Worm (Caenorhabditis elegans) whole organism, L3 larva: ENCODE measurements around the gene T07F12.4.

Experiments used
- ZK546.5 ChIP-seq: sonication (generic microtip); optimal IDR thresholded peaks from 2 replicates; lab custom pipeline; 2017; ENCODE audit warnings: missing biosample characterization, missing genetic modification characterization
- ceh-82 ChIP-seq: fragments of 150-350 bp; optimal IDR thresholded peaks from 2 replicates; lab custom pipeline; 2014; ENCODE audit warnings: missing biosample characterization, missing genetic modification characterization
- egl-27 ChIP-seq: sonication (generic microtip); optimal IDR thresholded peaks from 4 replicates; lab custom pipeline; 2017; ENCODE audit warnings: missing biosample characterization, missing genetic modification reagents, missing genetic modification characterization
- jun-1 ChIP-seq: fragments of 150-350 bp; optimal IDR thresholded peaks from 2 replicates; lab custom pipeline; 2014; ENCODE audit warnings: missing biosample characterization, missing genetic modification reagents, missing genetic modification characterization
- lsy-12 ChIP-seq: sonication (generic microtip); optimal IDR thresholded peaks from 2 replicates; lab custom pipeline; 2016; ENCODE audit warnings: mild to moderate bottlenecking, missing genetic modification characterization, missing compliant biosample characterization
- nhr-12 ChIP-seq: fragments of 150-350 bp; optimal IDR thresholded peaks from 2 replicates; lab custom pipeline; 2014; ENCODE audit warnings: missing biosample characterization, missing genetic modification characterization
- nhr-23 ChIP-seq: fragments of 150-350 bp; optimal IDR thresholded peaks from 2 replicates; lab custom pipeline; 2014; ENCODE audit warnings: missing biosample characterization, missing genetic modification reagents, missing genetic modification characterization
- nhr-237 ChIP-seq: fragments of 150-350 bp; optimal IDR thresholded peaks from 2 replicates; lab custom pipeline; 2014; ENCODE audit warnings: missing biosample characterization, missing genetic modification characterization
- nhr-76 ChIP-seq: fragments of 150-350 bp; sonication (generic microtip); optimal IDR thresholded peaks from 5 replicates; lab custom pipeline; 2014; ENCODE audit warnings: missing biosample characterization, missing genetic modification characterization
- pqm-1 ChIP-seq: fragments of 150-350 bp; optimal IDR thresholded peaks from 2 replicates; lab custom pipeline; 2017; ENCODE audit warnings: missing biosample characterization, missing genetic modification characterization, inconsistent platforms
- snpc-4 ChIP-seq: fragments of 150-350 bp; optimal IDR thresholded peaks from 2 replicates; lab custom pipeline; 2014; ENCODE audit warnings: missing biosample characterization, missing genetic modification characterization
- tbx-2 ChIP-seq: sonication (generic microtip); optimal IDR thresholded peaks from 2 replicates; lab custom pipeline; 2016; ENCODE audit warnings: mild to moderate bottlenecking, missing genetic modification characterization, missing compliant biosample characterization
- unc-39 ChIP-seq: sonication (generic microtip); optimal IDR thresholded peaks from 4 replicates; lab custom pipeline; 2017; ENCODE audit warnings: missing biosample characterization, missing genetic modification characterization
- ztf-4 ChIP-seq: fragments of 150-350 bp; optimal IDR thresholded peaks from 2 replicates; lab custom pipeline; 2014; ENCODE audit warnings: missing biosample characterization, missing genetic modification characterization

ce11 chrX:4853060-4853459 lies 47.6 kb downstream of the T07F12.4 start, which contains the start of gene F39C12.1:
- no peak for TF ChIP-seq nhr-12 (tag; lab: Kevin White, UChicago)
- TF ChIP-seq ZK546.5, result no peak
- no peak for TF ChIP-seq unc-39 (tag; lab: Kevin White, UChicago)
- TF ChIP-seq nhr-76, result no peak
- peak; percentile 72 for TF ChIP-seq pqm-1
- TF ChIP-seq jun-1, result no peak
- TF ChIP-seq lsy-12 (tag; lab: Kevin White, UChicago), result no peak
- no peak for TF ChIP-seq nhr-237 (tag; lab: Kevin White, UChicago)
- TF ChIP-seq egl-27 (tag; lab: Kevin White, UChicago), result no peak
- no peak for TF ChIP-seq ceh-82
- no peak for TF ChIP-seq snpc-4
- no peak for TF ChIP-seq ztf-4 (tag; lab: Kevin White, UChicago)
- TF ChIP-seq nhr-23 (tag; lab: Kevin White, UChicago), result no peak
- no peak for TF ChIP-seq tbx-2
